Fruit fly (Drosophila melanogaster) whole organism: ENCODE data around the gene CG9119.

Experiments used
- pan ChIP-seq: fragments of >200 bp; optimal IDR thresholded peaks from 2 replicates; lab custom pipeline; 2017
- psq ChIP-seq: fragments of >200 bp; optimal IDR thresholded peaks from 2 replicates; lab custom pipeline; 2017
- usp ChIP-seq: fragments of >200 bp; optimal IDR thresholded peaks from 2 replicates; lab custom pipeline; 2017; ENCODE audit warnings: missing biosample characterization, missing genetic modification characterization, mixed read lengths

DNA sequence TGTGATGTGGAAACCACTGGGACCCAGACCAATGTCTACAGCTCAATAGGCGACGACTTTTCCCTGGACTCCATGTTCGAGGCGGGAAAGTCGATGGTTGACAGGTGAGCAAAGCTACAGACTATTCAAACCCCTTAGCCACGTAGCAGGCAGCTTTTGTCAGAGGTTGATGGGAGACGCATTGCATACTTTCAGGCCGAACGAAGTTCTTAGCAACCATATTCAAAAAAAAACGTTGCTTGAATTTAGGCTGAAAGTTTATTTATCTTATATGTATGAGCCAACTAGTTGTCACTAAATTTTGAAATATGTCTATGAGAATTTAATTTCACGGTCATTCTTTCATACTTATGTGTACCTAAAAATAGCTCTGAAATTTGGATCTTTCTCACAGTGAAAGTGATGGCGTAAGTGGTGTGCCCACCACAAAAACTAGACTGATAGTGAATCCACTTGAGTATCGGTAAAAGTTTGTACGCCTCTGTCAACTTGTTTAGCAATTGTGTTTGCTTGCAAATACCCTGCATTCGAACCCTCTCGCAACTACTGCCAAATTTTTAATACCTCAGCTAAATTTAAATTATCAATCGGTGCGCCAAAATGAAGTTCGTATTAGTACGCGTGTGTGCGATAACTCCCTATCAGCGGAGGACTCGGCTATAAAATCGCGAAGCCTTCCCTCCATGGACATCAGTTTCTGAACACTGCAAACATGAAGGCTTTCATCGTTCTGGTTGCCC, 2.3 kb upstream of the CG9119 start, which contains the start of gene LysB:
- TF ChIP-seq usp = no peak
- TF ChIP-seq pan (lab: Kevin White, UChicago) = no peak
- no peak for TF ChIP-seq psq (lab: Kevin White, UChicago)
